Fruit fly (Drosophila melanogaster) whole organism, embryonic: Measurements from ENCODE around the gene Cog3.
A peak's percentile ranks its signal among the peaks of the same experiment; 100 is the strongest.

Source experiments
- Adf1 ChIP-seq: fragments of 200-800 bp; sonication (Bioruptor generic); IDR thresholded peaks from 2 replicates; pipeline ENCODE4 v1.3.6; 2022; ENCODE audit warnings: missing biosample characterization, missing genetic modification characterization
- CG10543 ChIP-seq: fragments of 200-800 bp; sonication (Bioruptor generic); optimal IDR thresholded peaks from 3 replicates; lab custom pipeline; 2017; ENCODE audit warnings: missing biosample characterization, mild to moderate bottlenecking, missing genetic modification characterization, moderate library complexity
- CG16779 ChIP-seq: fragments of 200-800 bp; sonication (Bioruptor generic); IDR thresholded peaks from 2 replicates; pipeline ENCODE4 v1.3.6; 2022; ENCODE audit warnings: missing biosample characterization, missing genetic modification characterization
- CG18599 ChIP-seq: fragments of 200-800 bp; sonication (Bioruptor generic); optimal IDR thresholded peaks from 3 replicates; lab custom pipeline; 2017; ENCODE audit warnings: missing biosample characterization, missing genetic modification characterization, mild to moderate bottlenecking, moderate library complexity, missing genetic modification reagents
- CG30431 ChIP-seq: fragments of 200-800 bp; sonication (Bioruptor generic); optimal IDR thresholded peaks from 2 replicates; lab custom pipeline; 2017; ENCODE audit warnings: missing biosample characterization, missing genetic modification characterization
- CG32767 ChIP-seq: fragments of 200-800 bp; sonication (Bioruptor generic); IDR thresholded peaks from 2 replicates; pipeline ENCODE4 v1.3.6; 2022; ENCODE audit warnings: missing biosample characterization, missing genetic modification characterization
- CG34422 ChIP-seq: fragments of 200-800 bp; sonication (Bioruptor generic); IDR thresholded peaks from 3 replicates; pipeline ENCODE4 v1.3.6; 2022; ENCODE audit warnings: missing biosample characterization, missing genetic modification characterization
- CG3995 ChIP-seq: fragments of 200-800 bp; sonication (Bioruptor generic); optimal IDR thresholded peaks from 3 replicates; lab custom pipeline; 2016; ENCODE audit warnings: missing biosample characterization, missing genetic modification characterization
- CG4424 ChIP-seq: fragments of 200-800 bp; sonication (Bioruptor generic); optimal IDR thresholded peaks from 3 replicates; lab custom pipeline; 2016; ENCODE audit warnings: missing biosample characterization, missing genetic modification characterization
- CG4854 ChIP-seq: fragments of 200-800 bp; sonication (Bioruptor generic); optimal IDR thresholded peaks from 2 replicates; lab custom pipeline; 2016; ENCODE audit warnings: missing biosample characterization, missing genetic modification characterization, inconsistent platforms
- CG6765 ChIP-seq: fragments of 200-800 bp; sonication (Bioruptor generic); optimal IDR thresholded peaks from 3 replicates; lab custom pipeline; 2017; ENCODE audit warnings: missing biosample characterization, mild to moderate bottlenecking, missing genetic modification characterization
- CG7745 ChIP-seq: fragments of 200-800 bp; sonication (Bioruptor generic); optimal IDR thresholded peaks from 2 replicates; lab custom pipeline; 2018; ENCODE audit warnings: missing biosample characterization, mild to moderate bottlenecking, missing genetic modification characterization, moderate library complexity
- CG8478 ChIP-seq: fragments of >200 bp; optimal IDR thresholded peaks from 2 replicates; lab custom pipeline; 2018
- CG8924 ChIP-seq: fragments of 200-800 bp; optimal IDR thresholded peaks from 3 replicates; lab custom pipeline; 2019; ENCODE audit warnings: missing biosample characterization, mild to moderate bottlenecking, missing genetic modification characterization, moderate library complexity
- CG9932 ChIP-seq: fragments of 200-800 bp; sonication (Bioruptor generic); IDR thresholded peaks from 2 replicates; pipeline ENCODE4 v1.3.6; 2022; ENCODE audit warnings: missing biosample characterization, missing genetic modification characterization
- D19A ChIP-seq: fragments of 200-800 bp; optimal IDR thresholded peaks from 3 replicates; lab custom pipeline; 2019; ENCODE audit warnings: missing biosample characterization, mild to moderate bottlenecking, missing genetic modification characterization, moderate library complexity
- D19B ChIP-seq: fragments of 200-800 bp; sonication (Bioruptor generic); optimal IDR thresholded peaks from 2 replicates; lab custom pipeline; 2017; ENCODE audit warnings: missing biosample characterization, mild to moderate bottlenecking, missing genetic modification characterization
- Doc2 ChIP-seq: fragments of 200-800 bp; sonication (Bioruptor generic); IDR thresholded peaks from 2 replicates; pipeline ENCODE4 v1.3.6; 2022; ENCODE audit warnings: missing biosample characterization, missing genetic modification characterization
- Ets65A ChIP-seq: fragments of 200-800 bp; sonication (Bioruptor generic); peaks from one replicate; lab custom pipeline; 2016; ENCODE audit warnings: missing biosample characterization, missing genetic modification characterization
- Fer1 ChIP-seq: fragments of 200-800 bp; sonication (Bioruptor generic); optimal IDR thresholded peaks from 2 replicates; lab custom pipeline; 2017; ENCODE audit warnings: missing biosample characterization, mild to moderate bottlenecking, missing genetic modification characterization
- Hey ChIP-seq: fragments of 200-800 bp; sonication (Bioruptor generic); optimal IDR thresholded peaks from 3 replicates; lab custom pipeline; 2018; ENCODE audit warnings: missing biosample characterization, mild to moderate bottlenecking, missing genetic modification characterization
- Jarid2 ChIP-seq: fragments of 200-800 bp; sonication (Bioruptor generic); optimal IDR thresholded peaks from 3 replicates; lab custom pipeline; 2017; ENCODE audit warnings: mild to moderate bottlenecking, missing biosample characterization, missing genetic modification reagents, missing genetic modification characterization
- Med ChIP-seq: fragments of 200-800 bp; sonication (Bioruptor generic); peaks from one replicate; lab custom pipeline; 2016; ENCODE audit warnings: missing biosample characterization, missing genetic modification characterization, mild to moderate bottlenecking, inconsistent platforms, moderate library complexity
- NFAT ChIP-seq: fragments of 200-800 bp; sonication (Bioruptor generic); IDR thresholded peaks from 2 replicates; pipeline ENCODE4 v1.3.6; 2022; ENCODE audit warnings: missing biosample characterization, missing genetic modification characterization
- Sin3A ChIP-seq: fragments of >200 bp; optimal IDR thresholded peaks from 2 replicates; lab custom pipeline; 2018
- Spps ChIP-seq: fragments of 200-800 bp; sonication (Bioruptor generic); optimal IDR thresholded peaks from 2 replicates; lab custom pipeline; 2018; ENCODE audit warnings: missing biosample characterization, mild to moderate bottlenecking, missing genetic modification characterization
- Vsx1 ChIP-seq: fragments of 200-800 bp; sonication (Bioruptor generic); optimal IDR thresholded peaks from 2 replicates; lab custom pipeline; 2017; ENCODE audit warnings: missing biosample characterization, mild to moderate bottlenecking, missing genetic modification characterization, missing genetic modification reagents
- abd-A ChIP-seq: fragments of 200-800 bp; sonication (Bioruptor generic); optimal IDR thresholded peaks from 3 replicates; lab custom pipeline; 2019; ENCODE audit warnings: missing biosample characterization, mild to moderate bottlenecking, missing genetic modification characterization, moderate library complexity
- ac ChIP-seq: fragments of 200-800 bp; sonication (Bioruptor generic); optimal IDR thresholded peaks from 3 replicates; lab custom pipeline; 2017; ENCODE audit warnings: missing biosample characterization, mild to moderate bottlenecking, missing genetic modification characterization
- aop ChIP-seq: fragments of 200-800 bp; sonication (Bioruptor generic); IDR thresholded peaks from 2 replicates; pipeline ENCODE4 v1.3.6; 2022; ENCODE audit warnings: missing biosample characterization, missing genetic modification characterization
- ato ChIP-seq: fragments of 200-800 bp; sonication (Bioruptor generic); IDR thresholded peaks from 2 replicates; pipeline ENCODE4 v1.3.6; 2022; ENCODE audit warnings: missing biosample characterization, missing genetic modification characterization; ENCODE audit not compliant: partially characterized antibody
- bcd ChIP-seq: fragments of 200-800 bp; sonication (Bioruptor generic); optimal IDR thresholded peaks from 2 replicates; lab custom pipeline; 2017; ENCODE audit warnings: missing biosample characterization, mild to moderate bottlenecking, missing genetic modification characterization
- bigmax ChIP-seq: fragments of 200-800 bp; sonication (Bioruptor generic); optimal IDR thresholded peaks from 2 replicates; lab custom pipeline; 2018; ENCODE audit warnings: missing biosample characterization, mild to moderate bottlenecking, missing genetic modification characterization
- ci ChIP-seq: fragments of 200-800 bp; sonication (Bioruptor generic); IDR thresholded peaks from 3 replicates; pipeline ENCODE4 v1.3.6; 2022; ENCODE audit warnings: missing biosample characterization, missing genetic modification characterization
- cwo ChIP-seq: fragments of 200-800 bp; sonication (Bioruptor generic); optimal IDR thresholded peaks from 3 replicates; lab custom pipeline; 2017; ENCODE audit warnings: missing biosample characterization, missing genetic modification characterization, mild to moderate bottlenecking, moderate library complexity, missing genetic modification reagents
- esg ChIP-seq: fragments of 200-800 bp; sonication (Bioruptor generic); conservative IDR thresholded peaks from 2 replicates; pipeline ENCODE4 v1.3.6; 2022; ENCODE audit warnings: missing biosample characterization, missing genetic modification characterization
- insv ChIP-seq, 2 experiments: fragments of 200-800 bp; sonication (Bioruptor generic); optimal IDR thresholded peaks; 3 replicates each; lab custom pipeline; 2016 to 2018; ENCODE audit warnings: missing biosample characterization in 2 of 2, missing genetic modification characterization in 2 of 2
- kah ChIP-seq: fragments of 200-800 bp; sonication (Bioruptor generic); optimal IDR thresholded peaks from 2 replicates; lab custom pipeline; 2018; ENCODE audit warnings: missing biosample characterization, mild to moderate bottlenecking, missing genetic modification characterization
- nerfin-1 ChIP-seq: fragments of 200-800 bp; sonication (Bioruptor generic); optimal IDR thresholded peaks from 3 replicates; lab custom pipeline; 2019; ENCODE audit warnings: missing biosample characterization, mild to moderate bottlenecking, missing genetic modification characterization, moderate library complexity
- nerfin-2 ChIP-seq: fragments of 200-800 bp; sonication (Bioruptor generic); IDR thresholded peaks from 2 replicates; pipeline ENCODE4 v1.3.6; 2022; ENCODE audit warnings: missing biosample characterization, missing genetic modification characterization; ENCODE audit not compliant: partially characterized antibody
- org-1 ChIP-seq: fragments of 200-800 bp; sonication (Bioruptor generic); optimal IDR thresholded peaks from 2 replicates; lab custom pipeline; 2017; ENCODE audit warnings: missing biosample characterization, missing genetic modification characterization
- repo ChIP-seq: fragments of 200-800 bp; sonication (Bioruptor generic); optimal IDR thresholded peaks from 2 replicates; lab custom pipeline; 2016; ENCODE audit warnings: missing biosample characterization, missing genetic modification characterization
- scrt ChIP-seq: fragments of 200-800 bp; sonication (Bioruptor generic); optimal IDR thresholded peaks from 2 replicates; lab custom pipeline; 2018; ENCODE audit warnings: missing biosample characterization, mild to moderate bottlenecking, missing genetic modification characterization, moderate library complexity
- sug ChIP-seq: fragments of 200-800 bp; optimal IDR thresholded peaks from 2 replicates; lab custom pipeline; 2019; ENCODE audit warnings: missing biosample characterization, mild to moderate bottlenecking, missing genetic modification characterization, moderate library complexity
- tgo ChIP-seq: fragments of 200-800 bp; sonication (Bioruptor generic); IDR thresholded peaks from 3 replicates; pipeline ENCODE4 v1.3.6; 2022; ENCODE audit warnings: missing biosample characterization, missing genetic modification characterization
- tll ChIP-seq, 2 experiments: fragments of 200-800 bp in 1 of 2; fragments of >200 bp in 1 of 2; sonication (Bioruptor generic) in 1 of 2; optimal IDR thresholded peaks; 2 replicates each; lab custom pipeline; 2017 to 2019; ENCODE audit warnings: missing biosample characterization in 2 of 2, missing genetic modification characterization in 2 of 2, mild to moderate bottlenecking in 1 of 2, moderate library complexity in 1 of 2
- tna ChIP-seq: fragments of 200-800 bp; sonication (Bioruptor generic); IDR thresholded peaks from 2 replicates; pipeline ENCODE4 v1.3.6; 2022; ENCODE audit warnings: missing biosample characterization, missing genetic modification characterization; ENCODE audit not compliant: partially characterized antibody
- tup ChIP-seq: fragments of 200-800 bp; sonication (Bioruptor generic); optimal IDR thresholded peaks from 2 replicates; lab custom pipeline; 2016; ENCODE audit warnings: missing biosample characterization, mild to moderate bottlenecking, missing genetic modification characterization, moderate library complexity
- vfl ChIP-seq: fragments of 200-800 bp; sonication (Bioruptor generic); optimal IDR thresholded peaks from 2 replicates; lab custom pipeline; 2016; ENCODE audit warnings: missing biosample characterization, missing genetic modification characterization
- wor ChIP-seq: fragments of 200-800 bp; sonication (Bioruptor generic); IDR thresholded peaks from 2 replicates; pipeline ENCODE4 v1.3.6; 2022; ENCODE audit warnings: missing biosample characterization, missing genetic modification characterization

Gene Cog3

DNA sequence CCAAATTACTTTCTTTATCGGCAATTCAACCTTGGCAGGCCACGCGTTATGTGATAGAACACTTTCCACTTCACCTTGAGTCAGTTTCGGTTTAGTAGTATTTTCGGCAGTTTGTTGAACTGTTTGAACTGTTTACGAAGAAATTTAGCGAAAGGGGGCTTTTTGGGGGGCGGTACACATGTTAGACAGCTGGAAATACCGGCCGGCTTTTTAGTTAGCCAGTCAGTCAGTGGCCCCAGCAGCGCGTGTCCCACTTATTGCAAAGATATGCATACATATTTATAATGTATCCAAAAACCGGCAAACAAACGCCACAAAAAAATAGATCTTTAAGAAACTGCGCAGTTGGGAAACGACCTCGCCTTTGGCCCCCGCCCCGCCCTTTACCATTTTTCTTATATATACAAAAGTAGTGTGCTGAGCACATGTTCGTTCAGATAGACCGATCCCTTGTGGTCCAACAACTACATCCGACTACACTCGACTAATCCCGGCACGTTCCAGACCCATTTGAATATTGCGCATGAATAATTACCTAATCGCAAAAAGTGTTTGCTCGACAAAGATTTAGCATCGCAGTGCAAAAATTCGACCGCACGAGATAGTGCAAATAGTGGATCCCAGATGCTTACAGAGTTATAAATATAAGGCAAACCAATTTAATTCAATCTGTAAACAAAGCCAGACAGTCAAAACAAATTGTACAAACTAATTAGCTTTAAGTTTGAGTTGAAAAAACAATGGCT, 23.0 kb upstream of the Cog3 start:
- TF ChIP-seq Spps (tag; lab: Kevin White, UChicago), result no peak
- TF ChIP-seq CG4424 (GFP tag; lab: Kevin White, UChicago), result no peak
- peak; percentile 14; the same call in 1 of the 2 replicates for TF ChIP-seq Adf1
- TF ChIP-seq Fer1 (GFP tag; lab: Kevin White, UChicago), result no peak
- peak; percentile 2 for TF ChIP-seq Vsx1
- TF ChIP-seq CG16779 (GFP tag; lab: Robert Waterston, UW), result 0 out of 2 replicates have a peak, but pooled peaks have one; percentile 3
- TF ChIP-seq tna (GFP tag; lab: Robert Waterston, UW), result 0 out of 2 replicates have a peak, but pooled peaks have one; percentile 31
- peak; percentile 69; the same call in 1 of the 3 replicates for TF ChIP-seq CG34422 (GFP tag; lab: Robert Waterston, UW)
- no peak for TF ChIP-seq abd-A
- no peak for TF ChIP-seq wor (GFP tag; lab: Robert Waterston, UW)
- no peak for TF ChIP-seq CG3995 (GFP tag; lab: Kevin White, UChicago)
- peak; percentile 59 for TF ChIP-seq CG10543
- no peak for TF ChIP-seq Sin3A
- peak; percentile 61 for TF ChIP-seq Med
- no peak for TF ChIP-seq CG7745
- TF ChIP-seq ci (GFP tag; lab: Robert Waterston, UW), result peak; percentile 52; the same call in 1 of the 3 replicates
- TF ChIP-seq CG9932 (GFP tag; lab: Robert Waterston, UW), result 0 out of 2 replicates have a peak, but pooled peaks have one; percentile 3
- no peak for TF ChIP-seq ac (GFP tag; lab: Kevin White, UChicago)
- TF ChIP-seq repo (GFP tag; lab: Kevin White, UChicago), result no peak
- TF ChIP-seq bcd (GFP tag; lab: Kevin White, UChicago), result no peak
- TF ChIP-seq scrt, result no peak
- no peak for TF ChIP-seq nerfin-1 (tag; lab: Kevin White, UChicago)
- peak; percentile 69 for TF ChIP-seq kah (GFP tag; lab: Kevin White, UChicago)
- TF ChIP-seq CG30431 (GFP tag; lab: Kevin White, UChicago), result no peak
- TF ChIP-seq Doc2 (GFP tag; lab: Robert Waterston, UW), result no peak
- no peak for TF ChIP-seq esg (GFP tag; lab: Robert Waterston, UW)
- no peak for TF ChIP-seq CG8478 (lab: Kevin White, UChicago)
- no peak for TF ChIP-seq CG4854 (GFP tag; lab: Kevin White, UChicago)
- TF ChIP-seq Hey (tag; lab: Kevin White, UChicago), result peak; percentile 56
- no peak for TF ChIP-seq insv (GFP tag; optimal IDR thresholded peaks at IDR 0.05; lab: Kevin White, UChicago)
- no peak for TF ChIP-seq tup (GFP tag; lab: Kevin White, UChicago)
- no peak for TF ChIP-seq aop (GFP tag; lab: Robert Waterston, UW)
- peak; percentile 96 for TF ChIP-seq cwo (GFP tag; lab: Kevin White, UChicago)
- TF ChIP-seq ato (GFP tag; lab: Robert Waterston, UW), result no peak
- TF ChIP-seq CG8924 (tag; lab: Kevin White, UChicago), result no peak
- no peak for TF ChIP-seq nerfin-2 (GFP tag; lab: Robert Waterston, UW)
- peak; percentile 67; the same call in 1 of the 2 replicates for TF ChIP-seq CG32767 (GFP tag; lab: Robert Waterston, UW)
- TF ChIP-seq tgo, result no peak
- no peak for TF ChIP-seq vfl (GFP tag; lab: Kevin White, UChicago)
- no peak for TF ChIP-seq D19A (tag; lab: Kevin White, UChicago)
- TF ChIP-seq CG6765 (GFP tag; lab: Kevin White, UChicago), result no peak
- peak; percentile 38 for TF ChIP-seq Ets65A (GFP tag; lab: Kevin White, UChicago)
- TF ChIP-seq tll (GFP tag; optimal IDR thresholded peaks at IDR 0.05; lab: Kevin White, UChicago), result no peak
- TF ChIP-seq sug (tag; lab: Kevin White, UChicago), result peak; percentile 43
- no peak for TF ChIP-seq bigmax
- no peak for TF ChIP-seq org-1
- TF ChIP-seq CG18599 (GFP tag; lab: Kevin White, UChicago), result peak; percentile 27
- no peak for TF ChIP-seq Jarid2 (GFP tag; lab: Kevin White, UChicago)
- TF ChIP-seq NFAT, result 0 out of 2 replicates have a peak, but pooled peaks have one; percentile 14
- TF ChIP-seq D19B, result no peak
